Fruit fly (Drosophila melanogaster): ENCODE results near the gene CG13603.
A peak's percentile ranks its signal among the peaks of the same experiment; 100 is the strongest.

The CG13603 gene

dm6 chr3R:24025715-24026467, 39.5 kb upstream of the CG13603 start:
- no peak for TF ChIP-seq Vsx2 (GFP tag; optimal IDR thresholded peaks at IDR 0.05; ENCODE audit: partially characterized antibody)
- TF ChIP-seq usp (GFP tag; optimal IDR thresholded peaks at IDR 0.05) = no peak
- no peak for TF ChIP-seq tai (GFP tag; optimal IDR thresholded peaks at IDR 0.05)
- TF ChIP-seq Jra (GFP tag; optimal IDR thresholded peaks at IDR 0.05) = no peak
- no peak for TF ChIP-seq brk (GFP tag; optimal IDR thresholded peaks at IDR 0.05)
- no peak for TF ChIP-seq CG9705 (GFP tag; optimal IDR thresholded peaks at IDR 0.05)
- TF ChIP-seq Rel (GFP tag; optimal IDR thresholded peaks at IDR 0.05) = no peak
- peak; percentile 89 for TF ChIP-seq Rel (tag; optimal IDR thresholded peaks at IDR 0.05)
- TF ChIP-seq h (GFP tag; optimal IDR thresholded peaks at IDR 0.05) = peak; percentile 50
- no peak for TF ChIP-seq HLH106 (tag; optimal IDR thresholded peaks at IDR 0.05)
- no peak for TF ChIP-seq Hnf4 (GFP tag; optimal IDR thresholded peaks at IDR 0.05)
- no peak for TF ChIP-seq Dfd (GFP tag; optimal IDR thresholded peaks at IDR 0.05)
- peak in 1 of 2 experiments; percentile 26 for TF ChIP-seq foxo (GFP tag; optimal IDR thresholded peaks at IDR 0.05)
- TF ChIP-seq Abd-B (GFP tag; optimal IDR thresholded peaks at IDR 0.05) = no peak
- TF ChIP-seq sage (GFP tag; optimal IDR thresholded peaks at IDR 0.05) = no peak
- TF ChIP-seq Myc (optimal IDR thresholded peaks at IDR 0.05) = no peak
- no peak for TF ChIP-seq dsf (GFP tag; optimal IDR thresholded peaks at IDR 0.05; ENCODE audit: borderline replicate concordance)
- TF ChIP-seq Hr83 (GFP tag; optimal IDR thresholded peaks at IDR 0.05; ENCODE audit: poor library complexity, severe bottlenecking) = no peak
- peak; percentile 36 for TF ChIP-seq OdsH (GFP tag; optimal IDR thresholded peaks at IDR 0.05)
- no peak for TF ChIP-seq CrebA (GFP tag; optimal IDR thresholded peaks at IDR 0.05; ENCODE audit: borderline replicate concordance)
- TF ChIP-seq psq (GFP tag; optimal IDR thresholded peaks at IDR 0.05) = no peak
- TF ChIP-seq Hr78 (GFP tag; optimal IDR thresholded peaks at IDR 0.05) = no peak
- TF ChIP-seq jim (GFP tag; optimal IDR thresholded peaks at IDR 0.05) = no peak
- no peak for TF ChIP-seq CG32264 (GFP tag; optimal IDR thresholded peaks at IDR 0.05)
- no peak for TF ChIP-seq GATAd (GFP tag; optimal IDR thresholded peaks at IDR 0.05)
- TF ChIP-seq sv (GFP tag; optimal IDR thresholded peaks at IDR 0.05) = peak; percentile 27
- TF ChIP-seq Sp1 (GFP tag; optimal IDR thresholded peaks at IDR 0.05) = no peak
- no peak for TF ChIP-seq br (GFP tag; optimal IDR thresholded peaks at IDR 0.05)
- peak; percentile 44 for TF ChIP-seq rgr (GFP tag; optimal IDR thresholded peaks at IDR 0.05)
- no peak for TF ChIP-seq pan (optimal IDR thresholded peaks at IDR 0.05)
- TF ChIP-seq dmrt93B (GFP tag; optimal IDR thresholded peaks at IDR 0.05) = no peak
- no peak for TF ChIP-seq woc (GFP tag; optimal IDR thresholded peaks at IDR 0.05)
- TF ChIP-seq lola (GFP tag; optimal IDR thresholded peaks at IDR 0.05) = no peak
- no peak for TF ChIP-seq dl (GFP tag; optimal IDR thresholded peaks at IDR 0.05; ENCODE audit: insufficient read depth in 1 of 2, partially characterized antibody in 2 of 2)
- TF ChIP-seq Dif (GFP tag; optimal IDR thresholded peaks at IDR 0.05; ENCODE audit: partially characterized antibody) = no peak
- peak; percentile 16 for TF ChIP-seq ey (GFP tag; optimal IDR thresholded peaks at IDR 0.05)
- TF ChIP-seq fru (GFP tag; optimal IDR thresholded peaks at IDR 0.05) = no peak
- no peak for TF ChIP-seq Mio (GFP tag; optimal IDR thresholded peaks at IDR 0.05)
- TF ChIP-seq N (GFP tag; optimal IDR thresholded peaks at IDR 0.05) = no peak

dm6 chr3R:24024688-24025087, 38.3 kb upstream of the CG13603 start:
- TF ChIP-seq fru (GFP tag; optimal IDR thresholded peaks at IDR 0.05) = no peak
- TF ChIP-seq dmrt93B (GFP tag; optimal IDR thresholded peaks at IDR 0.05) = no peak
- TF ChIP-seq psq (GFP tag; optimal IDR thresholded peaks at IDR 0.05) = no peak
- no peak for TF ChIP-seq N (GFP tag; optimal IDR thresholded peaks at IDR 0.05)
- TF ChIP-seq foxo (GFP tag; optimal IDR thresholded peaks at IDR 0.05) = no peak
- no peak for TF ChIP-seq usp (GFP tag; optimal IDR thresholded peaks at IDR 0.05)
- no peak for TF ChIP-seq Dif (GFP tag; optimal IDR thresholded peaks at IDR 0.05; ENCODE audit: partially characterized antibody)
- TF ChIP-seq Dfd (GFP tag; optimal IDR thresholded peaks at IDR 0.05) = no peak
- TF ChIP-seq Sp1 (GFP tag; optimal IDR thresholded peaks at IDR 0.05) = no peak
- no peak for TF ChIP-seq HLH106 (tag; optimal IDR thresholded peaks at IDR 0.05)
- no peak for TF ChIP-seq Hr78 (GFP tag; optimal IDR thresholded peaks at IDR 0.05)
- no peak for TF ChIP-seq lola (GFP tag; optimal IDR thresholded peaks at IDR 0.05)
- TF ChIP-seq OdsH (GFP tag; optimal IDR thresholded peaks at IDR 0.05) = no peak
- TF ChIP-seq woc (GFP tag; optimal IDR thresholded peaks at IDR 0.05) = no peak
- TF ChIP-seq sage (GFP tag; optimal IDR thresholded peaks at IDR 0.05) = no peak
- TF ChIP-seq dl (GFP tag; optimal IDR thresholded peaks at IDR 0.05; ENCODE audit: insufficient read depth in 1 of 2, partially characterized antibody in 2 of 2) = no peak
- TF ChIP-seq br (GFP tag; optimal IDR thresholded peaks at IDR 0.05) = no peak
- TF ChIP-seq CrebA (GFP tag; optimal IDR thresholded peaks at IDR 0.05; ENCODE audit: borderline replicate concordance) = no peak

Measured in whole organism, wandering third instar larva.